Fruit fly (Drosophila melanogaster) whole organism, embryonic: Measurements from ENCODE around the gene CG32023.

Experiments
- ATbp ChIP-seq: fragments of 200-800 bp; sonication (Bioruptor generic); optimal IDR thresholded peaks from 2 replicates; lab custom pipeline; 2017; ENCODE audit warnings: missing biosample characterization, mild to moderate bottlenecking, missing genetic modification characterization, missing genetic modification reagents
- CG10321 ChIP-seq: fragments of 200-800 bp; sonication (Bioruptor generic); IDR thresholded peaks from 2 replicates; pipeline ENCODE4 v1.3.6; 2022; ENCODE audit warnings: missing biosample characterization, missing genetic modification characterization
- CG10431 ChIP-seq: fragments of 200-800 bp; sonication (Bioruptor generic); optimal IDR thresholded peaks from 3 replicates; lab custom pipeline; 2018; ENCODE audit warnings: missing biosample characterization, mild to moderate bottlenecking, missing genetic modification characterization
- CG12744 ChIP-seq: fragments of 200-800 bp; sonication (Bioruptor generic); optimal IDR thresholded peaks from 2 replicates; lab custom pipeline; 2016; ENCODE audit warnings: missing biosample characterization, missing genetic modification characterization
- CG12769 ChIP-seq: fragments of 200-800 bp; sonication (Bioruptor generic); optimal IDR thresholded peaks from 2 replicates; lab custom pipeline; 2019; ENCODE audit warnings: missing biosample characterization, mild to moderate bottlenecking, missing genetic modification characterization, moderate library complexity
- CG13123 ChIP-seq: fragments of 200-800 bp; sonication (Bioruptor generic); optimal IDR thresholded peaks from 2 replicates; lab custom pipeline; 2016; ENCODE audit warnings: missing biosample characterization, missing genetic modification characterization
- CG15479 ChIP-seq: fragments of 200-800 bp; sonication (Bioruptor generic); optimal IDR thresholded peaks from 3 replicates; lab custom pipeline; 2019; ENCODE audit warnings: missing biosample characterization, mild to moderate bottlenecking, missing genetic modification characterization, moderate library complexity
- CG1603 ChIP-seq: fragments of 200-800 bp; sonication (Bioruptor generic); optimal IDR thresholded peaks from 2 replicates; lab custom pipeline; 2019; ENCODE audit warnings: missing biosample characterization, mild to moderate bottlenecking, missing genetic modification characterization, moderate library complexity
- CG2199 ChIP-seq: fragments of 200-800 bp; sonication (Bioruptor generic); IDR thresholded peaks from 3 replicates; pipeline ENCODE4 v1.3.6; 2022; ENCODE audit warnings: missing biosample characterization, missing genetic modification characterization
- CG6813 ChIP-seq: fragments of 200-800 bp; sonication (Bioruptor generic); optimal IDR thresholded peaks from 2 replicates; lab custom pipeline; 2017; ENCODE audit warnings: missing biosample characterization, missing genetic modification characterization, mild to moderate bottlenecking, moderate library complexity, missing genetic modification reagents
- CG8388 ChIP-seq: fragments of 200-800 bp; sonication (Bioruptor generic); optimal IDR thresholded peaks from 2 replicates; lab custom pipeline; 2019; ENCODE audit warnings: missing biosample characterization, mild to moderate bottlenecking, missing genetic modification characterization, moderate library complexity
- CTCF ChIP-seq: fragments of 200-800 bp; sonication (Bioruptor generic); optimal IDR thresholded peaks from 2 replicates; lab custom pipeline; 2017; ENCODE audit warnings: missing biosample characterization, mild to moderate bottlenecking, missing genetic modification characterization, moderate library complexity
- D ChIP-seq, 2 experiments: fragments of 200-800 bp in 1 of 2; fragments of >200 bp in 1 of 2; sonication (Bioruptor generic) in 1 of 2; optimal IDR thresholded peaks; 2 replicates in 1 of 2; 3 replicates in 1 of 2; lab custom pipeline; 2017; ENCODE audit warnings: mild to moderate bottlenecking in 1 of 2, missing biosample characterization in 1 of 2, missing genetic modification characterization in 1 of 2, missing genetic modification reagents in 1 of 2
- Dbx ChIP-seq: fragments of 200-800 bp; sonication (Bioruptor generic); IDR thresholded peaks from 3 replicates; pipeline ENCODE4 v1.3.6; 2022; ENCODE audit warnings: missing biosample characterization, missing genetic modification characterization
- Dp ChIP-seq: fragments of 200-800 bp; sonication (Bioruptor generic); optimal IDR thresholded peaks from 2 replicates; lab custom pipeline; 2018; ENCODE audit warnings: missing biosample characterization, mild to moderate bottlenecking, missing genetic modification characterization, moderate library complexity
- HLH3B ChIP-seq: fragments of 200-800 bp; sonication (Bioruptor generic); IDR thresholded peaks from 2 replicates; pipeline ENCODE4 v1.3.6; 2022; ENCODE audit warnings: missing biosample characterization, missing genetic modification characterization
- HLHmδ ChIP-seq: fragments of 200-800 bp; sonication (Bioruptor generic); optimal IDR thresholded peaks from 2 replicates; lab custom pipeline; 2018; ENCODE audit warnings: missing biosample characterization, mild to moderate bottlenecking, missing genetic modification characterization, moderate library complexity
- HmgD ChIP-seq: fragments of 200-800 bp; sonication (Bioruptor generic); optimal IDR thresholded peaks from 3 replicates; lab custom pipeline; 2016; ENCODE audit warnings: missing biosample characterization, missing genetic modification characterization
- Hmr ChIP-seq: fragments of 200-800 bp; sonication (Bioruptor generic); optimal IDR thresholded peaks from 3 replicates; lab custom pipeline; 2017; ENCODE audit warnings: mild to moderate bottlenecking, missing biosample characterization, missing genetic modification reagents, missing genetic modification characterization
- Kr ChIP-seq: fragments of 200-800 bp; sonication (Bioruptor generic); optimal IDR thresholded peaks from 2 replicates; lab custom pipeline; 2017; ENCODE audit warnings: missing biosample characterization, mild to moderate bottlenecking, missing genetic modification characterization
- MESR4 ChIP-seq: fragments of 200-800 bp; sonication (Bioruptor generic); optimal IDR thresholded peaks from 2 replicates; lab custom pipeline; 2018; ENCODE audit warnings: missing biosample characterization, mild to moderate bottlenecking, missing genetic modification characterization, moderate library complexity
- Sin3A ChIP-seq: fragments of >200 bp; optimal IDR thresholded peaks from 2 replicates; lab custom pipeline; 2018
- Ssrp ChIP-seq: fragments of 200-800 bp; sonication (Bioruptor generic); optimal IDR thresholded peaks from 2 replicates; lab custom pipeline; 2018; ENCODE audit warnings: missing biosample characterization, mild to moderate bottlenecking, missing genetic modification characterization, moderate library complexity
- abd-A ChIP-seq: fragments of 200-800 bp; sonication (Bioruptor generic); optimal IDR thresholded peaks from 3 replicates; lab custom pipeline; 2019; ENCODE audit warnings: missing biosample characterization, mild to moderate bottlenecking, missing genetic modification characterization, moderate library complexity
- bbx ChIP-seq: fragments of 200-800 bp; sonication (Bioruptor generic); IDR thresholded peaks from 2 replicates; pipeline ENCODE4 v1.3.6; 2022; ENCODE audit warnings: missing biosample characterization, missing genetic modification characterization; ENCODE audit not compliant: partially characterized antibody
- chn ChIP-seq: fragments of 200-800 bp; sonication (Bioruptor generic); optimal IDR thresholded peaks from 2 replicates; lab custom pipeline; 2016; ENCODE audit warnings: missing biosample characterization, missing genetic modification characterization
- ci ChIP-seq: fragments of 200-800 bp; sonication (Bioruptor generic); IDR thresholded peaks from 3 replicates; pipeline ENCODE4 v1.3.6; 2022; ENCODE audit warnings: missing biosample characterization, missing genetic modification characterization
- dati ChIP-seq: fragments of 200-800 bp; sonication (Bioruptor generic); IDR thresholded peaks from 2 replicates; pipeline ENCODE4 v1.3.6; 2022; ENCODE audit warnings: missing biosample characterization, missing genetic modification characterization
- eve ChIP-seq, 2 experiments: fragments of >200 bp; optimal IDR thresholded peaks; 2 replicates each; lab custom pipeline; 2017; ENCODE audit warnings: missing biosample characterization in 2 of 2, missing genetic modification characterization in 2 of 2
- exex ChIP-seq: fragments of 200-800 bp; sonication (Bioruptor generic); optimal IDR thresholded peaks from 4 replicates; lab custom pipeline; 2018; ENCODE audit warnings: missing biosample characterization, mild to moderate bottlenecking, missing genetic modification characterization, moderate library complexity
- gcm ChIP-seq: fragments of 200-800 bp; sonication (Bioruptor generic); optimal IDR thresholded peaks from 2 replicates; lab custom pipeline; 2019; ENCODE audit warnings: missing biosample characterization, mild to moderate bottlenecking, missing genetic modification characterization, moderate library complexity
- grn ChIP-seq: fragments of 200-800 bp; sonication (Bioruptor generic); optimal IDR thresholded peaks from 3 replicates; lab custom pipeline; 2017; ENCODE audit warnings: missing biosample characterization, missing genetic modification characterization
- kni ChIP-seq: fragments of 200-800 bp; sonication (Bioruptor generic); optimal IDR thresholded peaks from 3 replicates; lab custom pipeline; 2017; ENCODE audit warnings: mild to moderate bottlenecking, missing biosample characterization, missing genetic modification reagents, missing genetic modification characterization
- lab ChIP-seq: fragments of 200-800 bp; sonication (Bioruptor generic); optimal IDR thresholded peaks from 3 replicates; lab custom pipeline; 2017; ENCODE audit warnings: missing biosample characterization, missing genetic modification characterization, mild to moderate bottlenecking, moderate library complexity, missing genetic modification reagents
- lola ChIP-seq, 3 experiments: fragments of >200 bp in 2 of 3; fragments of 200-800 bp in 1 of 3; sonication (Bioruptor generic) in 1 of 3; optimal IDR thresholded peaks; 2 replicates each; lab custom pipeline; 2017 to 2019; ENCODE audit warnings: missing biosample characterization in 3 of 3, missing genetic modification characterization in 3 of 3, mild to moderate bottlenecking in 1 of 3, moderate library complexity in 1 of 3
- lov ChIP-seq, 2 experiments: fragments of 200-800 bp in 1 of 2; fragments of >200 bp in 1 of 2; sonication (Bioruptor generic) in 1 of 2; IDR thresholded peaks in 1 of 2; optimal IDR thresholded peaks in 1 of 2; 2 replicates in 1 of 2; 3 replicates in 1 of 2; pipeline versions ENCODE4 v1.3.6 to Lab custom; 2017 to 2022; ENCODE audit warnings: missing biosample characterization in 1 of 2, missing genetic modification characterization in 1 of 2
- mirr ChIP-seq: fragments of 200-800 bp; sonication (Bioruptor generic); optimal IDR thresholded peaks from 3 replicates; lab custom pipeline; 2018; ENCODE audit warnings: missing biosample characterization, mild to moderate bottlenecking, missing genetic modification characterization
- nerfin-1 ChIP-seq: fragments of 200-800 bp; sonication (Bioruptor generic); optimal IDR thresholded peaks from 3 replicates; lab custom pipeline; 2019; ENCODE audit warnings: missing biosample characterization, mild to moderate bottlenecking, missing genetic modification characterization, moderate library complexity
- sens ChIP-seq: fragments of 200-800 bp; sonication (Bioruptor generic); peaks from one replicate; lab custom pipeline; 2016; ENCODE audit warnings: missing biosample characterization, missing genetic modification characterization
- sqz ChIP-seq: fragments of 200-800 bp; sonication (Bioruptor generic); optimal IDR thresholded peaks from 3 replicates; lab custom pipeline; 2018; ENCODE audit warnings: missing biosample characterization, mild to moderate bottlenecking, missing genetic modification characterization
- tll ChIP-seq, 2 experiments: fragments of 200-800 bp in 1 of 2; fragments of >200 bp in 1 of 2; sonication (Bioruptor generic) in 1 of 2; optimal IDR thresholded peaks; 2 replicates each; lab custom pipeline; 2017 to 2019; ENCODE audit warnings: missing biosample characterization in 2 of 2, missing genetic modification characterization in 2 of 2, mild to moderate bottlenecking in 1 of 2, moderate library complexity in 1 of 2
- vvl ChIP-seq: fragments of 200-800 bp; sonication (Bioruptor generic); IDR thresholded peaks from 2 replicates; pipeline ENCODE4 v1.3.6; 2022; ENCODE audit warnings: missing biosample characterization, missing genetic modification characterization
- wek ChIP-seq: fragments of 200-800 bp; sonication (Bioruptor generic); optimal IDR thresholded peaks from 3 replicates; lab custom pipeline; 2018; ENCODE audit warnings: missing biosample characterization, mild to moderate bottlenecking, missing genetic modification characterization, moderate library complexity
- zen ChIP-seq: fragments of 200-800 bp; sonication (Bioruptor generic); optimal IDR thresholded peaks from 3 replicates; lab custom pipeline; 2018; ENCODE audit warnings: missing biosample characterization, mild to moderate bottlenecking, missing genetic modification characterization, moderate library complexity

CG32023 gene

dm6 chr3L:8830954-8831353 is 27.0 kb upstream of the CG32023 start (continued):
- TF ChIP-seq bbx (GFP tag; lab: Robert Waterston, UW): 0 out of 2 replicates have a peak, but pooled peaks have one; percentile 7
- no peak for TF ChIP-seq CG10431 (GFP tag; lab: Kevin White, UChicago)
- peak; percentile 63; the same call in 1 of the 2 replicates for TF ChIP-seq vvl (GFP tag; lab: Robert Waterston, UW)
- TF ChIP-seq CG12769: peak; percentile 17

- TF ChIP-seq HLHmδ (GFP tag; lab: Kevin White, UChicago): peak; percentile 18
- TF ChIP-seq ATbp: peak; percentile 0
- peak; percentile 5 for TF ChIP-seq CTCF (GFP tag; lab: Kevin White, UChicago)
- TF ChIP-seq ci (GFP tag; lab: Robert Waterston, UW): peak; percentile 7; the same call in 1 of the 3 replicates
- TF ChIP-seq lola (GFP tag; optimal IDR thresholded peaks at IDR 0.05; lab: Kevin White, UChicago): peak in 1 of 3 experiments; percentile 34
- no peak for TF ChIP-seq CG8388 (GFP tag; lab: Kevin White, UChicago)
- peak; percentile 19 for TF ChIP-seq CG1603
- no peak for TF ChIP-seq HmgD (GFP tag; lab: Kevin White, UChicago)
- no peak for TF ChIP-seq gcm
- TF ChIP-seq CG6813 (GFP tag; lab: Kevin White, UChicago): peak; percentile 31
- TF ChIP-seq sens (GFP tag; lab: Kevin White, UChicago): peak; percentile 46
- peak; percentile 46 for TF ChIP-seq CG15479 (GFP tag; lab: Kevin White, UChicago)
- no peak for TF ChIP-seq MESR4 (GFP tag; lab: Kevin White, UChicago)
- no peak for TF ChIP-seq dati
- peak; percentile 29 for TF ChIP-seq mirr
- TF ChIP-seq kni (GFP tag; lab: Kevin White, UChicago): peak; percentile 4
- TF ChIP-seq eve (GFP tag; optimal IDR thresholded peaks at IDR 0.05; lab: Kevin White, UChicago): peak in 1 of 2 experiments; percentile 55
- peak; percentile 0 for TF ChIP-seq Ssrp
- peak; percentile 35; the same call in 1 of the 2 replicates for TF ChIP-seq vvl (GFP tag; lab: Robert Waterston, UW)
- TF ChIP-seq Hmr (GFP tag; lab: Kevin White, UChicago): peak; percentile 16
- TF ChIP-seq HLH3B (GFP tag; lab: Robert Waterston, UW): no peak
- TF ChIP-seq grn (GFP tag; lab: Kevin White, UChicago): peak; percentile 70
- no peak for TF ChIP-seq Dp
- TF ChIP-seq Sin3A (lab: Kevin White, UChicago): no peak
- TF ChIP-seq exex (tag; lab: Kevin White, UChicago): peak; percentile 34
- no peak for TF ChIP-seq Dbx (GFP tag; lab: Robert Waterston, UW)
- TF ChIP-seq CG12744 (GFP tag; lab: Kevin White, UChicago): no peak
- TF ChIP-seq CG13123: no peak
- TF ChIP-seq abd-A (tag; lab: Kevin White, UChicago): peak; percentile 21
- peak; percentile 3 for TF ChIP-seq nerfin-1 (tag; lab: Kevin White, UChicago)
- peak; percentile 4 for TF ChIP-seq lab (GFP tag; lab: Kevin White, UChicago)
- peak; percentile 25 for TF ChIP-seq wek (GFP tag; lab: Kevin White, UChicago)
- no peak for TF ChIP-seq chn
Measured at dm6 chr3L:8830017-8830702, 26.2 kb upstream of the CG32023 start.

dm6 chr3L:8829572-8829971 is 25.6 kb upstream of the CG32023 start:
- TF ChIP-seq kni (GFP tag; lab: Kevin White, UChicago) (peak; percentile 49), D (optimal IDR thresholded peaks at IDR 0.05; lab: Kevin White, UChicago) (peak; percentile 44), D (GFP tag; optimal IDR thresholded peaks at IDR 0.05; lab: Kevin White, UChicago) (no peak), CG15479 (GFP tag; lab: Kevin White, UChicago) (peak; percentile 41), lov (optimal IDR thresholded peaks at IDR 0.05; lab: Kevin White, UChicago) (no peak), lov (GFP tag; IDR thresholded peaks at IDR 0.05; lab: Robert Waterston, UW) (no peak), sqz (GFP tag; lab: Kevin White, UChicago) (no peak), tll (GFP tag; optimal IDR thresholded peaks at IDR 0.05; lab: Kevin White, UChicago) (peak in 1 of 2 experiments; percentile 95), CG10321 (GFP tag; lab: Robert Waterston, UW) (no peak), Kr (GFP tag; lab: Kevin White, UChicago) (peak; percentile 19), CG2199 (peak; percentile 91; the same call in 2 of the 3 replicates), gcm (peak; percentile 35), zen (tag; lab: Kevin White, UChicago) (peak; percentile 36)
